Worm (Caenorhabditis elegans) whole organism, L4/young adult: ENCODE data around the gene bbln-1.

Experiments
- W03F9.2 ChIP-seq: fragments of 150-350 bp; optimal IDR thresholded peaks from 2 replicates; lab custom pipeline; 2014; ENCODE audit warnings: missing biosample characterization, missing genetic modification characterization
- him-1 ChIP-seq: sonication (generic microtip); optimal IDR thresholded peaks from 2 replicates; lab custom pipeline; 2016; ENCODE audit warnings: missing genotype, missing genetic modification reagents, missing genetic modification characterization, missing compliant biosample characterization

DNA sequence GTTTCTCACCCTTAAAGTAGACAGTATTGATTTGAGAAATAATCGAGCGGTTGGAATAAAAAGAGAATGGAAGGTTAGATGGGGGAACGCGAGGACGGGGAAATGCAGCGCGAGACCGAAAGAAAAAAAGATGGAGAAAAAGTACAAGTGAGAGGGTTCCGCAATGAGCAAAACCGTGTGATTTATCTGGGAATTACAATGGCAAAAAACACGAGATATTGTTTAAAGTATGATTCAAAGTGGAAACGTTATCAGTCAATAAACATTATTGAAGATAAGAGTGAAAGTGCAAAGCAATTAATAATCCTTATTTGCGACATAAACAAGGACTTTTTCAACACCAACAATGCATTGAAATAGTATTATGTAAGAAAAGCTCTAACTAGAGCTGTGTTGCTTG lies 50.1 kb downstream of the bbln-1 start, which contains the start of gene ztf-13:
- TF ChIP-seq W03F9.2 (tag; lab: Kevin White, UChicago) = no peak
- TF ChIP-seq him-1 (tag; lab: Kevin White, UChicago) = no peak
